Fruit fly (Drosophila melanogaster) whole organism, wandering third instar larva: ENCODE measurements around the gene CG17929.

Experiments
- Abd-B ChIP-seq: fragments of >200 bp; optimal IDR thresholded peaks from 2 replicates; lab custom pipeline; 2017; ENCODE audit warnings: missing biosample characterization, missing genetic modification characterization
- CG32264 ChIP-seq: fragments of 200-800 bp; sonication (Bioruptor generic); optimal IDR thresholded peaks from 2 replicates; lab custom pipeline; 2016; ENCODE audit warnings: missing biosample characterization, missing genetic modification characterization
- CG9705 ChIP-seq: fragments of 200-800 bp; sonication (Bioruptor generic); optimal IDR thresholded peaks from 2 replicates; lab custom pipeline; 2018; ENCODE audit warnings: missing biosample characterization, mild to moderate bottlenecking, missing genetic modification characterization
- CrebA ChIP-seq: fragments of 200-800 bp; sonication (Bioruptor generic); optimal IDR thresholded peaks from 2 replicates; lab custom pipeline; 2016; ENCODE audit warnings: missing biosample characterization, mild to moderate bottlenecking, missing genetic modification characterization, borderline replicate concordance
- Dfd ChIP-seq: fragments of >200 bp; optimal IDR thresholded peaks from 2 replicates; lab custom pipeline; 2017; ENCODE audit warnings: missing biosample characterization, missing genetic modification characterization
- Dif ChIP-seq: fragments of 200-275, 200-300 bp; sonication (Bioruptor generic); optimal IDR thresholded peaks from 2 replicates; lab custom pipeline; 2018; ENCODE audit warnings: missing biosample characterization, missing genetic modification characterization; ENCODE audit not compliant: partially characterized antibody
- GATAd ChIP-seq: sonication (Bioruptor generic); optimal IDR thresholded peaks from 2 replicates; lab custom pipeline; 2016; ENCODE audit warnings: missing biosample characterization, missing genetic modification characterization
- HLH106 ChIP-seq: fragments of 200-800 bp; optimal IDR thresholded peaks from 3 replicates; lab custom pipeline; 2019; ENCODE audit warnings: missing biosample characterization, mild to moderate bottlenecking, missing genetic modification characterization, moderate library complexity
- Hnf4 ChIP-seq: fragments of 200-800 bp; sonication (Bioruptor generic); optimal IDR thresholded peaks from 2 replicates; lab custom pipeline; 2016; ENCODE audit warnings: missing biosample characterization, mild to moderate bottlenecking, missing genetic modification characterization
- Hr78 ChIP-seq: fragments of >200 bp; optimal IDR thresholded peaks from 2 replicates; lab custom pipeline; 2017; ENCODE audit warnings: missing biosample characterization, missing genetic modification characterization
- Hr83 ChIP-seq: fragments of 200-300 bp; sonication (Bioruptor generic); optimal IDR thresholded peaks from 2 replicates; lab custom pipeline; 2016; ENCODE audit warnings: missing biosample characterization, mild to moderate bottlenecking, missing genetic modification characterization, moderate library complexity; ENCODE audit not compliant: poor library complexity, severe bottlenecking
- Jra ChIP-seq: sonication (Bioruptor generic); optimal IDR thresholded peaks from 2 replicates; lab custom pipeline; 2016; ENCODE audit warnings: missing biosample characterization, missing genetic modification characterization
- Mio ChIP-seq: sonication (Bioruptor generic); optimal IDR thresholded peaks from 2 replicates; lab custom pipeline; 2016; ENCODE audit warnings: missing biosample characterization, missing genetic modification characterization
- Myc ChIP-seq: fragments of >200 bp; optimal IDR thresholded peaks from 2 replicates; lab custom pipeline; 2017
- N ChIP-seq: fragments of >200 bp; optimal IDR thresholded peaks from 2 replicates; lab custom pipeline; 2018; ENCODE audit warnings: missing biosample characterization, missing external identifiers, missing genetic modification characterization
- OdsH ChIP-seq: fragments of 200-800 bp; sonication (Bioruptor generic); optimal IDR thresholded peaks from 2 replicates; lab custom pipeline; 2016; ENCODE audit warnings: missing biosample characterization, mild to moderate bottlenecking, missing genetic modification characterization
- Rel ChIP-seq, 2 experiments: fragments of 200-800 bp; sonication (Bioruptor generic) in 1 of 2; optimal IDR thresholded peaks; 2 replicates in 1 of 2; 3 replicates in 1 of 2; lab custom pipeline; 2016 to 2019; ENCODE audit warnings: mild to moderate bottlenecking in 2 of 2, missing biosample characterization in 2 of 2, missing genetic modification characterization in 2 of 2, moderate library complexity in 1 of 2
- Sp1 ChIP-seq: fragments of 200-800 bp; sonication (Bioruptor generic); optimal IDR thresholded peaks from 3 replicates; lab custom pipeline; 2019; ENCODE audit warnings: missing biosample characterization, mild to moderate bottlenecking, missing genetic modification characterization, moderate library complexity
- brk ChIP-seq: fragments of 200-800 bp; sonication (Bioruptor generic); optimal IDR thresholded peaks from 2 replicates; lab custom pipeline; 2016; ENCODE audit warnings: missing biosample characterization, mild to moderate bottlenecking, missing genetic modification characterization
- dl ChIP-seq, 2 experiments: fragments of 175-275, 200-275 bp in 1 of 2; fragments of 200-275 bp in 1 of 2; sonication (Bioruptor generic); optimal IDR thresholded peaks; lab custom pipeline; 2018; ENCODE audit warnings: mild to moderate bottlenecking in 2 of 2, missing biosample characterization in 2 of 2, missing genetic modification characterization in 2 of 2, moderate library complexity in 2 of 2; ENCODE audit not compliant: partially characterized antibody in 2 of 2, insufficient read depth in 1 of 2
- dmrt93B ChIP-seq: fragments of 200-800 bp; sonication (Bioruptor generic); optimal IDR thresholded peaks from 2 replicates; lab custom pipeline; 2018; ENCODE audit warnings: missing biosample characterization, mild to moderate bottlenecking, missing genetic modification characterization
- foxo ChIP-seq, 2 experiments: fragments of 200-800 bp; sonication (Bioruptor generic); optimal IDR thresholded peaks; 2 replicates in 1 of 2; 3 replicates in 1 of 2; lab custom pipeline; 2016 to 2017; ENCODE audit warnings: missing biosample characterization in 2 of 2, missing genetic modification characterization in 2 of 2
- fru ChIP-seq: fragments of 200-800 bp; sonication (Bioruptor generic); optimal IDR thresholded peaks from 3 replicates; lab custom pipeline; 2016; ENCODE audit warnings: missing biosample characterization, mild to moderate bottlenecking, missing genetic modification characterization
- h ChIP-seq: fragments of 200-800 bp; sonication (Bioruptor generic); optimal IDR thresholded peaks from 3 replicates; lab custom pipeline; 2016; ENCODE audit warnings: missing biosample characterization, mild to moderate bottlenecking, missing genetic modification characterization
- jim ChIP-seq: fragments of 175-275, 200-325 bp; sonication (Bioruptor generic); optimal IDR thresholded peaks from 2 replicates; lab custom pipeline; 2016; ENCODE audit warnings: missing biosample characterization, mild to moderate bottlenecking, missing genetic modification characterization
- lola ChIP-seq: fragments of >200 bp; optimal IDR thresholded peaks from 2 replicates; lab custom pipeline; 2017; ENCODE audit warnings: missing biosample characterization, missing genetic modification characterization
- psq ChIP-seq: fragments of 200-800 bp; sonication (Bioruptor generic); optimal IDR thresholded peaks from 3 replicates; lab custom pipeline; 2017; ENCODE audit warnings: missing biosample characterization, mild to moderate bottlenecking, missing genetic modification characterization, moderate library complexity
- rgr ChIP-seq: fragments of 200-800 bp; sonication (Bioruptor generic); optimal IDR thresholded peaks from 3 replicates; lab custom pipeline; 2016; ENCODE audit warnings: missing biosample characterization, mild to moderate bottlenecking, missing genetic modification characterization
- sv ChIP-seq: fragments of 200-800 bp; sonication (Bioruptor generic); optimal IDR thresholded peaks from 3 replicates; lab custom pipeline; 2016; ENCODE audit warnings: missing biosample characterization, missing genetic modification characterization
- tai ChIP-seq: sonication (Bioruptor generic); optimal IDR thresholded peaks from 2 replicates; lab custom pipeline; 2016; ENCODE audit warnings: missing biosample characterization, missing genetic modification characterization
- usp ChIP-seq: fragments of >200 bp; optimal IDR thresholded peaks from 2 replicates; lab custom pipeline; 2017; ENCODE audit warnings: missing biosample characterization, missing genetic modification characterization
- woc ChIP-seq: sonication (Bioruptor generic); optimal IDR thresholded peaks from 2 replicates; lab custom pipeline; 2016; ENCODE audit warnings: missing biosample characterization, mild to moderate bottlenecking, missing genetic modification characterization

Gene CG17929

DNA sequence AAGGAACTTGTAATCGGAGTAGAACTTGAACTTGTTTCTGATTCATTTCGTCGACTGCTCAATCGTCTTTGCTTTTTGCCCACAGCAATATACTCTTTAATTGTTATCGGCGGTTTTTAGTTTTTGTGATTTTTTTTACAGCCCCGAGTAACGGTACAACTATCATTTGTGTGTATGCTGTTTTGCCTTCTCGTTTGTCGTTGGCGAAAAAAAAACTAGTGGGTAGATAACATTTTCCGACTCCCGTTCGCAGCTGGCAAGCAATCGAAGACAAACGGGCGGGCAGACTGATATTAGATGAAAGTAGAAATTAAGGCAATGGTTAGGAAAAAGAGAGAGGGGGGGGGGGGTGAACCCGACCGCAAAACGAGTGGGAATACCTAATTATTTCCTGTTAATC lies 37.4 kb upstream of the CG17929 start:
- TF ChIP-seq Hr83 (GFP tag; lab: Kevin White, UChicago) (no peak), woc (no peak), psq (GFP tag; lab: Kevin White, UChicago) (no peak), tai (GFP tag; lab: Kevin White, UChicago) (no peak), CG32264 (GFP tag; lab: Kevin White, UChicago) (no peak), HLH106 (tag; lab: Kevin White, UChicago) (no peak), usp (GFP tag; lab: Kevin White, UChicago) (no peak), Dfd (GFP tag; lab: Kevin White, UChicago) (no peak), Abd-B (GFP tag; lab: Kevin White, UChicago) (no peak), Jra (no peak), jim (GFP tag; lab: Kevin White, UChicago) (no peak), GATAd (no peak), dl (GFP tag; optimal IDR thresholded peaks at IDR 0.05; lab: Kevin White, UChicago; ENCODE audit: insufficient read depth in 1 of 2, partially characterized antibody in 2 of 2) (no peak), Hr78 (GFP tag; lab: Kevin White, UChicago) (no peak), CrebA (GFP tag; lab: Kevin White, UChicago) (no peak), rgr (GFP tag; lab: Kevin White, UChicago) (no peak)

DNA sequence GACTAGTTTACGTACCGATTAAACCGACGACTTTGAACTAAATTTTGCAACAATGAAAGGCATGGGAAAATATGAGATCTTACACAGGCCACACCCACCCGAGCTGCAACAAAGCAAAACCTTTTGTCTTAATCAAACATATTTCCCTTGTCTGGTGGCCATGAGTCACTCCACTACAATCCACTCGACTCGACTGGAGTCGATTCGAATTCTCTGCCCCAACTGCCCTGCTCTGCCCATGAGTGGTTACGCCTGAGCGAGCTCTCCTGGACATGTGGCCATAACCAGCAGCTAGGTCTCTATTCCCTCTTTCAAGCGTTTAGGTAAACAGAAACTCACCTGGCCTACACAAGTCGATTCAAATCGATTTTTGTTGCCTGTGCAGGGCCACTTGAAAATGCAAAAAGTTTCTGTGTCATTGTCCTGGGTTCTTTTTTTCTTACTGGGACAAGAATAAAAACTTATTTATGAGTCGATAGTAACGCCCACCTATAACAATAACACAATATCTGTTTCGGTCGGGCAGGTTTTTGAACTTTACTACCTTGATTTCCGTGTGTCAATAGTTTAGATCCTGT lies 36.5 kb upstream of the CG17929 start:
- TF ChIP-seq HLH106 (tag; lab: Kevin White, UChicago) (no peak), Hnf4 (GFP tag; lab: Kevin White, UChicago) (no peak), rgr (GFP tag; lab: Kevin White, UChicago) (no peak), sv (no peak), Myc (lab: Kevin White, UChicago) (no peak)

DNA sequence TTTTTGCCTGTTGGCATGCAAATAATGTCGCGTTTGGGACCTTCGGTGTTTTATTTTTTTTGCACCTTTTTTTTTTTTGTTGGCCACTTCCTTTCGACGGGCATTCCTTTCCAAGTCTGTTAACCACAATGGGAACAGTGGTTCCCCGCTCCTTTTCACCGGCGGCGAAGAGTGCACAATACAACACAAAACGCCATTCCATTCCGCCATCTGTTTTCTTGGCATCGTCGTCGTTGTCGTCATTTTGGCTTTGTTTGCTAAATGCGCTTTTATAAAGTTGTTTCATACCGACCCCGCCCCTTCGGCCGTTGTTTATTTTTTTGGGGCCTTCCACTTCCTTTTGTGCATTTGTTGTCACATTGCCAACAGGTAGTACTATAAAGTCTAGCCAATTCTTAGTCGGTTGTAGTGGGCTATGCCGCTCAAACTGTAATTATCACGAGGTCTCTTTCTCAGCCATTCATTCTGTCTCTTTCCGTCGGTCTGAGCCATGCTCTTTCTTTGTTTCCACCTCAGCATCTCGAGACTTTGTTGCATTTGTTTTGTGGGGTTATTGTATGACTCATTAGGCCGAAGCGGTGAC lies 35.0 kb upstream of the CG17929 start:
- TF ChIP-seq Sp1 (GFP tag; lab: Kevin White, UChicago) = no peak
- no peak for TF ChIP-seq dl (GFP tag; optimal IDR thresholded peaks at IDR 0.05; lab: Kevin White, UChicago; ENCODE audit: insufficient read depth in 1 of 2, partially characterized antibody in 2 of 2)
- no peak for TF ChIP-seq Hr83 (GFP tag; lab: Kevin White, UChicago)
- no peak for TF ChIP-seq brk (GFP tag; lab: Kevin White, UChicago)
- peak; percentile 74 for TF ChIP-seq psq (GFP tag; lab: Kevin White, UChicago)
- no peak for TF ChIP-seq dmrt93B
- no peak for TF ChIP-seq Abd-B (GFP tag; lab: Kevin White, UChicago)
- TF ChIP-seq Hr78 (GFP tag; lab: Kevin White, UChicago) = no peak
- no peak for TF ChIP-seq jim (GFP tag; lab: Kevin White, UChicago)
- no peak for TF ChIP-seq fru (GFP tag; lab: Kevin White, UChicago)
- TF ChIP-seq lola (GFP tag; lab: Kevin White, UChicago) = no peak
- TF ChIP-seq N (GFP tag; lab: Kevin White, UChicago) = no peak
- peak; percentile 24 for TF ChIP-seq Jra
- no peak for TF ChIP-seq Dif (GFP tag; lab: Kevin White, UChicago)
- TF ChIP-seq CG9705 (GFP tag; lab: Kevin White, UChicago) = no peak
- no peak for TF ChIP-seq CrebA (GFP tag; lab: Kevin White, UChicago)
- TF ChIP-seq tai (GFP tag; lab: Kevin White, UChicago) = no peak
- no peak for TF ChIP-seq woc
- TF ChIP-seq Myc (lab: Kevin White, UChicago) = no peak
- TF ChIP-seq foxo (GFP tag; optimal IDR thresholded peaks at IDR 0.05; lab: Kevin White, UChicago) = no peak
- no peak for TF ChIP-seq Mio (GFP tag; lab: Kevin White, UChicago)
- TF ChIP-seq Rel (GFP tag; optimal IDR thresholded peaks at IDR 0.05; lab: Kevin White, UChicago) = no peak
- peak; percentile 77 for TF ChIP-seq Rel (tag; optimal IDR thresholded peaks at IDR 0.05; lab: Kevin White, UChicago)
- no peak for TF ChIP-seq OdsH
- TF ChIP-seq h (GFP tag; lab: Kevin White, UChicago) = no peak
- TF ChIP-seq sv = no peak
